Worm (Caenorhabditis elegans): ENCODE results near the gene Y39A1A.9.

- TF ChIP-seq blmp-1 (tag; optimal IDR thresholded peaks at IDR 0.05) (no peak), ces-1 (GFP tag; optimal IDR thresholded peaks at IDR 0.05) (no peak), lin-13 (tag; optimal IDR thresholded peaks at IDR 0.05) (no peak), nhr-76 (tag; optimal IDR thresholded peaks at IDR 0.05) (no peak), mab-5 (tag; optimal IDR thresholded peaks at IDR 0.05) (no peak), pha-4 (tag; optimal IDR thresholded peaks at IDR 0.05) (no peak), snpc-4 (tag; optimal IDR thresholded peaks at IDR 0.05) (no peak)
Measured at ce11 chrIII:10612333-10612732, 21.0 kb downstream of the Y39A1A.9 start, which contains the start of gene Y39A1A.24.
